In the genomic region with DNA sequence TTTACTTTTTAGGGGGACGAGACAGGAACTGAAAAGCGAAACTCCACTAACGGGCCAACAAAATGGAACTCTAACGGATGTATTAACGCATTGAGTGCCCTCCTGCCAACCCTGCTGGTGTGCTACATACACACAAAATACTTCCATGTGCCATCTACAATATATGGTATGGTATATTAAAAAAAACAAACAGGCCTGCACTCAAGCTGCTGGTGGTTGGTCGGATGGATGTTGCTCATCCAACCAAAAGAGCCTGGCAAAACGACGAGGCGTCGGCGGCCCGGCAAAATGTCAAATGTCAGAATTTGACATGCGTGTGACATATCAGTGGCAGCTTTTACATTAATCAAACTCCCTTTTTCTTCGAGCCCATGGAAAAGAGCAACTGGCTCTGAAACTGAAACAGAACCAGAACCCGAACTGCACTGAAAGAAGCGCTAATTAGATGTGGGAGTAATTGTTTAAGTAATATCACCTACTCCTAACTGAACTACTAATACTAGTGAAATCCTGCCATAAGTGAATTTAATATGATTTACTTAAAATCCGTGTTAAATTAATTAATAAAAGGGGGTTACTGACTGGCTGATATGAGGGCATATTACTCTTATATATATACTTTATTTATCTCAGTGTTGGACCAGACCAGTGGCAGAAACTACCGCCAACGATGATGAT, we compare ENCODE assay signal across 1 fruit fly cellular context.
TF ChIP-seq lines count a peak whose summit lies in the region.

No protein-coding gene starts in this region.

TF ChIP-seq in whole organism, embryonic, 481 proteins besides CTCF, POLR2A, EP300 and RAD21 (continued from another document):
- no peak for TF ChIP-seq jumu (GFP tag; optimal IDR thresholded peaks at IDR 0.05; lab: Kevin White, UChicago)
- TF ChIP-seq Nf-YC (tag; optimal IDR thresholded peaks at IDR 0.05; lab: Kevin White, UChicago) = peak; percentile 49
- no peak for TF ChIP-seq schlank (tag; optimal IDR thresholded peaks at IDR 0.05; lab: Kevin White, UChicago)
- peak; percentile 40 for TF ChIP-seq CG11504 (tag; optimal IDR thresholded peaks at IDR 0.05; lab: Kevin White, UChicago)
- peak; percentile 7 for TF ChIP-seq CG1602 (GFP tag; optimal IDR thresholded peaks at IDR 0.05; lab: Kevin White, UChicago)
- no peak for TF ChIP-seq CG3847 (GFP tag; IDR thresholded peaks at IDR 0.05; lab: Robert Waterston, UW)
- TF ChIP-seq CG10462 (GFP tag; optimal IDR thresholded peaks at IDR 0.05; lab: Kevin White, UChicago) = no peak
- TF ChIP-seq ems (GFP tag; optimal IDR thresholded peaks at IDR 0.05; lab: Kevin White, UChicago) = no peak
- no peak for TF ChIP-seq Ada2b (GFP tag; IDR thresholded peaks at IDR 0.05; lab: Robert Waterston, UW)
- TF ChIP-seq tin (GFP tag; optimal IDR thresholded peaks at IDR 0.05; lab: Kevin White, UChicago) = peak; percentile 4
- peak; percentile 6 for TF ChIP-seq lab (GFP tag; optimal IDR thresholded peaks at IDR 0.05; lab: Kevin White, UChicago)
- no peak for TF ChIP-seq stc (GFP tag; IDR thresholded peaks at IDR 0.05; lab: Robert Waterston, UW)
- TF ChIP-seq pzg (GFP tag; optimal IDR thresholded peaks at IDR 0.05; lab: Kevin White, UChicago) = no peak
- no peak for TF ChIP-seq MBD-R2 (GFP tag; IDR thresholded peaks at IDR 0.05; lab: Robert Waterston, UW)
- TF ChIP-seq CG18262 (tag; optimal IDR thresholded peaks at IDR 0.05; lab: Kevin White, UChicago) = peak; percentile 53
- no peak for TF ChIP-seq tgo (GFP tag; IDR thresholded peaks at IDR 0.05; lab: Robert Waterston, UW)
- no peak for TF ChIP-seq BEAF-32 (GFP tag; optimal IDR thresholded peaks at IDR 0.05; lab: Kevin White, UChicago)
- peak; percentile 20 for TF ChIP-seq CG13424 (tag; optimal IDR thresholded peaks at IDR 0.05; lab: Kevin White, UChicago)
- TF ChIP-seq jigr1 (GFP tag; IDR thresholded peaks at IDR 0.05; lab: Robert Waterston, UW) = no peak
- TF ChIP-seq CG6254 (GFP tag; optimal IDR thresholded peaks at IDR 0.05; lab: Kevin White, UChicago) = peak; percentile 9
- no peak for TF ChIP-seq Asciz (GFP tag; optimal IDR thresholded peaks at IDR 0.05; lab: Kevin White, UChicago)
- no peak for TF ChIP-seq btn (GFP tag; optimal IDR thresholded peaks at IDR 0.05; lab: Kevin White, UChicago)
- no peak for TF ChIP-seq sr (GFP tag; IDR thresholded peaks at IDR 0.05; lab: Robert Waterston, UW)
- TF ChIP-seq CG10979 (tag; optimal IDR thresholded peaks at IDR 0.05; lab: Kevin White, UChicago) = peak; percentile 63
- no peak for TF ChIP-seq CG12942 (GFP tag; optimal IDR thresholded peaks at IDR 0.05; lab: Kevin White, UChicago)
- no peak for TF ChIP-seq NC2β (GFP tag; optimal IDR thresholded peaks at IDR 0.05; lab: Kevin White, UChicago)
